Fruit fly (Drosophila melanogaster) Kc167 (cell line): ENCODE data around the gene CG32262.

Experiments used
- Myc ChIP-seq: fragments of >200 bp; optimal IDR thresholded peaks from 2 replicates; lab custom pipeline; 2017; ENCODE audit warnings: missing external identifiers
- Sin3A ChIP-seq: fragments of >200 bp; optimal IDR thresholded peaks from 2 replicates; lab custom pipeline; 2018; ENCODE audit warnings: missing external identifiers

- no peak for TF ChIP-seq Myc
- no peak for TF ChIP-seq Sin3A
Observed at dm6 chr3L:3773317-3773716, 36.7 kb downstream of the CG32262 start.
